Worm (Caenorhabditis elegans): ENCODE data around the gene nex-1.
A peak's percentile ranks its signal among the peaks of the same experiment; 100 is the strongest.

The nex-1 gene

DNA sequence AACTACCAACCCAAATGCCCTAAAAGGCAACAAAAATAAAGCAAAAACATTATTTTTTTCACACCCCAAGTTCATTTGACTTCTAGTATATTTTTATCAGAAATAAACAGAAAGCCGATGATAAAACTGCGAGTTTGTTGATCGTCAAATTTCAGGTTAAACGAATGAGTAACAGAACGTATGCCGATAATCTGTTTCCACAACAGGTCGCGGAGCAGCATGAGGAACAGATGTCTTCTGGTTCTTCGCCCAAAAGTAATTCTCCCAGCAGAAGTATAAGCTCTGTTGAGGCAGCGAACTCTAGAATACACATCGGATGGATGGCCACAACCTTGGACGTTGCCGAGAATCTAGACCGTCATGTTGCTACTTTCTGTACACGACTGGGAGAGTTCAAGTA is 5.0 kb downstream of the nex-1 start, which contains the start of gene prmt-5 (continued):
- TF ChIP-seq ceh-20 (GFP tag; IDR thresholded peaks at IDR 0.05) (0 out of 2 replicates have a peak, but pooled peaks have one; percentile 8), mes-2 (tag; optimal IDR thresholded peaks at IDR 0.05; ENCODE audit: poor library complexity, severe bottlenecking) (peak; percentile 23), duxl-1 (tag; optimal IDR thresholded peaks at IDR 0.05; ENCODE audit: poor library complexity) (peak; percentile 74), gei-8 (GFP tag; optimal IDR thresholded peaks at IDR 0.05) (peak; percentile 79), aha-1 (tag) (peak; percentile 50), ces-1 (GFP tag; optimal IDR thresholded peaks at IDR 0.05) (no peak), spr-3 (GFP tag; optimal IDR thresholded peaks at IDR 0.05) (peak; percentile 59), mdt-29 (GFP tag; IDR thresholded peaks at IDR 0.05) (no peak), ama-1 (optimal IDR thresholded peaks at IDR 0.05) (peak; percentile 93), sdz-12 (GFP tag; optimal IDR thresholded peaks at IDR 0.05) (peak; percentile 48), nhr-102 (tag; optimal IDR thresholded peaks at IDR 0.05) (peak; percentile 74), lim-7 (GFP tag; IDR thresholded peaks at IDR 0.05) (0 out of 2 replicates have a peak, but pooled peaks have one; percentile 60), nhr-41 (GFP tag; IDR thresholded peaks at IDR 0.05) (no peak), spr-1 (tag; optimal IDR thresholded peaks at IDR 0.05) (peak; percentile 45), F49E8.2 (tag; optimal IDR thresholded peaks at IDR 0.05; ENCODE audit: borderline replicate concordance) (peak; percentile 50), nhr-6 (tag; optimal IDR thresholded peaks at IDR 0.05) (no peak), Y105C5A.15 (GFP tag; IDR thresholded peaks at IDR 0.05) (peak; percentile 76), hif-1 (tag; optimal IDR thresholded peaks at IDR 0.05) (peak in 1 of 2 experiments; percentile 3), ZK546.5 (tag; optimal IDR thresholded peaks at IDR 0.05) (no peak), F44E2.7 (GFP tag; IDR thresholded peaks at IDR 0.05) (0 out of 2 replicates have a peak, but pooled peaks have one; percentile 4), pha-4 (GFP tag; IDR thresholded peaks at IDR 0.05) (peak; percentile 81; the same call in 1 of the 2 replicates), pha-4 (tag; optimal IDR thresholded peaks at IDR 0.05) (no peak), Y48G9A.11 (GFP tag; IDR thresholded peaks at IDR 0.05) (peak; percentile 34; the same call in 1 of the 2 replicates), ceh-28 (tag; optimal IDR thresholded peaks at IDR 0.05) (no peak), snpc-1.2 (GFP tag; IDR thresholded peaks at IDR 0.05) (no peak), tra-1 (GFP tag; IDR thresholded peaks at IDR 0.05) (peak; percentile 67), zfp-3 (GFP tag; conservative IDR thresholded peaks at IDR 0.05) (peak; percentile 88), madf-5 (GFP tag; IDR thresholded peaks at IDR 0.05) (0 out of 4 replicates have a peak, but pooled peaks of 1 of the 2 experiments have one; percentile 4), Y5F2A.4 (GFP tag; optimal IDR thresholded peaks at IDR 0.05) (peak; percentile 47), unc-39 (tag; optimal IDR thresholded peaks at IDR 0.05) (no peak), nhr-77 (tag; optimal IDR thresholded peaks at IDR 0.05) (peak; percentile 38), nhr-10 (tag; optimal IDR thresholded peaks at IDR 0.05) (peak; percentile 44), egl-43 (GFP tag; IDR thresholded peaks at IDR 0.05) (peak; percentile 72; the same call in 1 of the 2 replicates), mep-1 (tag; optimal IDR thresholded peaks at IDR 0.05) (peak; percentile 47), hmg-1.1 (GFP tag; IDR thresholded peaks at IDR 0.05) (no peak), T20F7.1 (GFP tag; optimal IDR thresholded peaks at IDR 0.05) (peak; percentile 59), dmd-6 (GFP tag; IDR thresholded peaks at IDR 0.05) (peak; percentile 29), R02D3.7 (tag; optimal IDR thresholded peaks at IDR 0.05) (no peak), nhr-11 (tag; optimal IDR thresholded peaks at IDR 0.05) (no peak), lin-13 (GFP tag; optimal IDR thresholded peaks at IDR 0.05) (no peak)

DNA sequence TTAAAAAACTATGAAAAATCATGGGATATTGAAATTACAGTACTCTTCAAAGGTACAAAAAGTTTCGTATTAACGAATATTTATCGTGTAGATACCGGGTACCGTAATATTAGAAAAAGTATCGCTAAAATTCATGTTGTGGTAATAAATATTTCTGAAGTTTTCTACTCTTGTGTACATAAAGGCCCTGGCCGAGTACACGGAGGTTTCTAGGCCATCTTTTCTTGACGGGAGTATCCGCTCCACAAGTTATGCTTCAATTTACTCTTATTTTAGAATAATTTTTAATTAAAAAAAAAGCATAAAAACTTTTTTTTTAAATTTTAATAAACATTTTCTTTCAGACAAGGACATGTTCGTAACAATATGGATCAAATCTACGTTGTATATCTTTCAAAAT is 7.7 kb downstream of the nex-1 start:
- TF ChIP-seq ceh-32 (tag; optimal IDR thresholded peaks at IDR 0.05; ENCODE audit: poor library complexity), result no peak
- peak; percentile 58 for TF ChIP-seq mes-2 (tag; optimal IDR thresholded peaks at IDR 0.05; ENCODE audit: poor library complexity, severe bottlenecking)

Measured in whole organism, L4 larva.